Fruit fly (Drosophila melanogaster): ENCODE results near the gene up.

Gene up

dm6 chrX:13565490-13566156 is 36.8 kb downstream of the up start (continued):
- peak; percentile 47; the same call in 1 of the 2 replicates for TF ChIP-seq vvl (GFP tag; IDR thresholded peaks at IDR 0.05)
- no peak for TF ChIP-seq mam (GFP tag; optimal IDR thresholded peaks at IDR 0.05)
- peak; percentile 11 for TF ChIP-seq nmo (GFP tag; optimal IDR thresholded peaks at IDR 0.05)
- TF ChIP-seq grn (GFP tag; optimal IDR thresholded peaks at IDR 0.05): no peak
- peak; percentile 5 for TF ChIP-seq Sox102F (GFP tag; optimal IDR thresholded peaks at IDR 0.05)
- TF ChIP-seq sens (GFP tag): peak; percentile 13

DNA sequence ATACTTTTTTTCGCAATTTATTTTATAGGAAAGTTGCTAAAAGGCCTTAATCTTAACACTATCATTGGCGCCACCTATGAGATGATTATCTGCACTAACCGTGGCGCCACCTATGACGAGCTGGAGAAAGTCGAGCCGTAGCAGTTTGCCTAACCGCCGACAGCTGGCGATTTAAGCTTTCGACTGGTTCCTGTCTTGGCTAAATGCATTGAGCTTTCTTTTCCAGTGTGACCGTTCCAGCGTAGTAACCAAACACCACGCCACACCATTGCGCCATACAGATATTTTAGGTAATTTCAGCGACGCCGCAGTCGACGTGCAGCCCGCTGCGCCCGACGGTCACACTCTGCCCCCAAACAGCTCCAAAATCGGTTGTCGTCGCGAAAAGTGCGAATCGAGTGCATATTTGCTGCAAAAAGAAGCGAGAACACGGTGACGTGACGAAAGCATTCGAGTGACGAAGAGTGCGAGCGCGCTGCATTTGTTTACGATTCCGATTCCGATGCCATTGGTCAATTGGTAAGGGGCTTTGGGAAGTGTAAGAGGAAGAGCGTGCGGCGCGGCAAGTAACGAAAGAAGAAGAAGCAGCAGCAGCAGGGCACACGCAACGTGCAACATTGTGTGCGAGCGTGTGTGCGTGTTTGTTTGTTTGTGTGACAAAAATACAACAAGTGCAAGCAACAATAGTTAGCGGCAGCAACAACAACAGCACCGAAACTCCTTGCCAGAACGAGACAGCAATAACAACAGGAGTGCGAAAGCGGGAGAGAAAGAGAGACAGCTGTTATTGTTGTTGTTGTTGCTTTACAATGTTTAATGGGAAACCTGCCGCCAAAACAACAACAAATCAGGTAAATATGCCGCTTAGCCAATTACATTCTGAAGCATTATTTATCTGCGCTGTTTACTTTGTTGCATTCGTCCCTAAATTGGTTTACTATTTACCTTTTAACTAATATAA is 38.6 kb downstream of the up start, which contains the start of the genes CG46311 and Tpst:
Gene CG46311, plus strand, starts transcription at position 341 of the 961 bp plus-strand sequence.
Gene Tpst, plus strand, starts transcription at position 341 of the 961 bp plus-strand sequence.
- TF ChIP-seq grn (GFP tag; optimal IDR thresholded peaks at IDR 0.05) (no peak), CG33213 (GFP tag; optimal IDR thresholded peaks at IDR 0.05) (peak; percentile 95), HLH4C (GFP tag; IDR thresholded peaks at IDR 0.05; ENCODE audit: partially characterized antibody) (peak; percentile 17; the same call in 1 of the 3 replicates), CG3838 (GFP tag; optimal IDR thresholded peaks at IDR 0.05) (peak; percentile 70), CG17912 (GFP tag; optimal IDR thresholded peaks at IDR 0.05) (peak; percentile 72), peb (GFP tag; IDR thresholded peaks at IDR 0.05) (peak; percentile 47), CG8924 (tag; optimal IDR thresholded peaks at IDR 0.05) (peak; percentile 7), CG12942 (GFP tag; optimal IDR thresholded peaks at IDR 0.05) (peak; percentile 57), CG6689 (GFP tag; IDR thresholded peaks at IDR 0.05) (no peak), zfh1 (GFP tag; IDR thresholded peaks at IDR 0.05) (peak; percentile 72; the same call in 2 of the 3 replicates), Abd-B (GFP tag; optimal IDR thresholded peaks at IDR 0.05) (no peak), CG18011 (GFP tag; optimal IDR thresholded peaks at IDR 0.05) (no peak), C15 (GFP tag; IDR thresholded peaks at IDR 0.05) (no peak), CG12299 (tag; optimal IDR thresholded peaks at IDR 0.05) (peak; percentile 38), ap (GFP tag; IDR thresholded peaks at IDR 0.05) (0 out of 2 replicates have a peak, but pooled peaks have one; percentile 20), Opbp (GFP tag; IDR thresholded peaks at IDR 0.05; ENCODE audit: partially characterized antibody) (peak; percentile 67; the same call in 1 of the 3 replicates), pan (optimal IDR thresholded peaks at IDR 0.05) (no peak), pan (GFP tag; optimal IDR thresholded peaks at IDR 0.05 in 1 of 2, IDR thresholded peaks at IDR 0.05 in 1 of 2) (peak in 1 of 2 experiments; percentile 71), lola (GFP tag; optimal IDR thresholded peaks at IDR 0.05) (no peak), danr (GFP tag; IDR thresholded peaks at IDR 0.05) (no peak), CG10267 (tag; optimal IDR thresholded peaks at IDR 0.05) (peak; percentile 57), Atf6 (GFP tag; IDR thresholded peaks at IDR 0.05) (no peak), CG10274 (GFP tag; optimal IDR thresholded peaks at IDR 0.05) (no peak), Kr (GFP tag; optimal IDR thresholded peaks at IDR 0.05) (no peak), sd (tag; optimal IDR thresholded peaks at IDR 0.05) (no peak), CG3726 (GFP tag; IDR thresholded peaks at IDR 0.05) (no peak), gro (GFP tag; optimal IDR thresholded peaks at IDR 0.05) (peak; percentile 4), CG8359 (GFP tag; optimal IDR thresholded peaks at IDR 0.05; ENCODE audit: borderline replicate concordance) (no peak), CG9932 (GFP tag; IDR thresholded peaks at IDR 0.05) (peak; percentile 74), CG14965 (GFP tag; optimal IDR thresholded peaks at IDR 0.05; ENCODE audit: borderline replicate concordance) (peak; percentile 83), Hr39 (optimal IDR thresholded peaks at IDR 0.05) (no peak), stwl (tag; optimal IDR thresholded peaks at IDR 0.05) (peak; percentile 53), CG30020 (tag; optimal IDR thresholded peaks at IDR 0.05) (no peak), CG16815 (GFP tag; optimal IDR thresholded peaks at IDR 0.05) (peak; percentile 35), jigr1 (GFP tag; IDR thresholded peaks at IDR 0.05) (peak; percentile 26; the same call in 1 of the 3 replicates), CG2202 (tag; optimal IDR thresholded peaks at IDR 0.05) (no peak), CG13296 (GFP tag; optimal IDR thresholded peaks at IDR 0.05) (no peak), Dip2 (GFP tag; IDR thresholded peaks at IDR 0.05) (no peak), Sox100B (GFP tag; optimal IDR thresholded peaks at IDR 0.05) (no peak), cato (GFP tag; optimal IDR thresholded peaks at IDR 0.05; ENCODE audit: borderline replicate concordance) (no peak), Tbp (GFP tag; optimal IDR thresholded peaks at IDR 0.05) (no peak)
